Worm (Caenorhabditis elegans): Measurements from ENCODE around the gene srbc-39.

The srbc-39 gene

DNA sequence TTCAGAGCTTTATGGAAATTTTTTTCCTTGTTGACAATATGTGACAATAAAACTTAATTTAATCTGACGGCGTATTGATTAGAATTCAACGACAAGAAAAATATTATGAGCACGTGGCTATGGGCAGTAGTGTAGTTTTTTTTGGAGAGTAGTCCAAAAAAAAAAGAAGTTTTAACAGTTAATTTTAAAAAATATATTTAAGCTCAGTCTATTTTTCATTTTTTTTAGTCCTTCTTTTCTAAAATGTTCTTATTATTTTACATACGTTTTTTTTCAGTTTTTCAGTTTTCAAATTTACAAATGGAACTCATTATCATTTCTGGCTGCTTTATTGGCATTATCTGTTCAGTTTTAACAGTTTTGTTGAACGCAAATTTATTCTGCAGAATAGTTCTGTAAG, at the start of gene srbc-39:
TSS of gene srbc-39 (plus strand) at position 301 of the 400 bp plus-strand sequence.
- TF ChIP-seq dao-5 (tag; optimal IDR thresholded peaks at IDR 0.05): no peak
- TF ChIP-seq W03F9.2 (tag; optimal IDR thresholded peaks at IDR 0.05): no peak
- TF ChIP-seq him-1 (tag; optimal IDR thresholded peaks at IDR 0.05): no peak

DNA sequence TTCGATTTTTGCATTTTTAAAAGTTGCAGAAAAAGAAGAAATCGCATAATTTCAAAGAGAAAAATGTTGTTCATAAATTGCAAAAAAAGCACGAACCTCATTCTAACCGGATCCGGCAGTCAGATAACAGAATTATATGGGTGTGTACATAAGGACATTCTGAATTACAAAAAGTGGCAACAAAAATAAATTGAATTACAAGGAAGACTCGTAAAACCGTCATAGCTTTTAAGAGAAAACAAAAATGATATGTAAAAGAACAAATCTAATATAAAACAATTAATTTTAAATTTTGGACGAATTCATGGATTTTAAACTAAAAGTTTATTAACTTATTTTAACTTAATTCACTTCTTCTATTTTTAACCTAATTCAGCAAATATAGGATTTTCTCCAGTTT, 48.7 kb upstream of the srbc-39 start, which contains the start of gene F31F4.17:
TSS of gene F31F4.17 (minus strand) at position 101 of the 400 bp plus-strand sequence.
- no peak for TF ChIP-seq W03F9.2 (tag; optimal IDR thresholded peaks at IDR 0.05)
- TF ChIP-seq dao-5 (tag; optimal IDR thresholded peaks at IDR 0.05): no peak
- TF ChIP-seq him-1 (tag; optimal IDR thresholded peaks at IDR 0.05): no peak

DNA sequence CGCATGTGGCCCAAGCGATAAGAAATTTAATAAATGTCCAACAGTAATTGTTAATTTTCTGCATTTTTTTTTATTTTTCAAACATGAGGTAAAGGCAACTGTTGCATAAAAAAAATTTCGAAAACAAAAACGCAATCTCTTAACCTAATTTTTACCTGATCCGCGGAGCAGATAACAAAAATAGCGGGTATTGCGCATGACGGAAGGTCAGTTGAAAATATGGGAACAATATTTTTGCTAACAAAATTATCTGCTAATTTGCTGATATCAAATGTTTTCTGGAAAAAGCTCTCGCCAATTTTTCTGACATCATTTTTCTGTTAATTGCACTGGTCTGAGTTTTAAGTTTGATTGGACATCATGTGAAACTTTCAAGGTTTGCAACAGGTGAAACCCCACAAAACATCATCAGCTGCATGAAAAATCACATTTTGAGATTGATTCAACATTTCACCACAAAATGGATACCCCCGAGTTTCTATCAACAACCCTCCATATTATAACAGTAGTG, 44.5 kb upstream of the srbc-39 start, which contains the start of the genes F31F4.11 and srh-266:
TSS of gene F31F4.11 (minus strand) at position 101 of the 511 bp plus-strand sequence.
TSS of gene srh-266 (plus strand) at position 461 of the 511 bp plus-strand sequence.
- TF ChIP-seq him-1 (tag; optimal IDR thresholded peaks at IDR 0.05) (no peak), dao-5 (tag; optimal IDR thresholded peaks at IDR 0.05) (no peak), W03F9.2 (tag; optimal IDR thresholded peaks at IDR 0.05) (no peak)

DNA sequence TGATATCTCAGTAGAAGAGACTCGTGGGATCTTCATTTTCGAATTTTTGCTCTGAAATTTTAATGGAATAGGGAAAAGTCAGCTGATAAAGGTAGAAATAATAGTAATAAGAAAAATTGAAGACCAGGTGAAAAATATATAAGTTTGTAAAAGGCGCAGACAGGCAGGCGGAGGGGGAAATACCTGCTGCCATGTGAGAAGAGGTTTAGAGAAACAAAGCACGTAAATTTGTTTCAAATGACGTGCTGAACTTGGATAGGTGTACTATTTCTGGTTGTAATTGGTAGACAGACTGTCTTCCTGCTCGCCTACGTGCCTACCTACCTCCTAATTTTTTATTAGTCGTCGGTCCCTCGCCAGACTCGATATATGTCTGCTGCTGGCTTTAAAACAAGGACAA, 41.4 kb upstream of the srbc-39 start, which contains the start of gene nhr-180:
TSS of gene nhr-180 (minus strand) at position 52 of the 400 bp plus-strand sequence.
- TF ChIP-seq W03F9.2 (tag; optimal IDR thresholded peaks at IDR 0.05): no peak
- TF ChIP-seq him-1 (tag; optimal IDR thresholded peaks at IDR 0.05): no peak
- TF ChIP-seq dao-5 (tag; optimal IDR thresholded peaks at IDR 0.05): no peak

DNA sequence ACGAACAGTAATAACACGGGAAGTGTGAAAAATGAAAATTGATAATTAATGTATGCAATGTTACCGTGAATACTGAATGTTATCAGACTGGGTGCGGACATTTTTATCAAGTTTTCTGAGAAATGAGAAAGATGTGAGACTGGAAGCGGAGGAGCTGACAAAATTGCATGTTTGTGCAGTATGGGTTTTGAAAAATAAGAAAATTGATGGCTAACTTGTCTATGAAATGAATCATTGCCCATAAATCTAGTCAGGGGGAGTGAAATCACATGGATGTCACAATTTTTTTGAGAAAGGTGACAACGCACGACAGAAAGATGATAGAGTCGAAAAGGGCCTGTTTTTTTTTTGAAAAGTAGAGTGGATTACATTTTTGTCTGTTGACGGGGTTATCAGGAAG, 37.6 kb upstream of the srbc-39 start, which contains the start of gene sru-24:
TSS of gene sru-24 (minus strand) at position 101 of the 400 bp plus-strand sequence.
- TF ChIP-seq W03F9.2 (tag; optimal IDR thresholded peaks at IDR 0.05): no peak
- TF ChIP-seq him-1 (tag; optimal IDR thresholded peaks at IDR 0.05): no peak
- TF ChIP-seq dao-5 (tag; optimal IDR thresholded peaks at IDR 0.05): no peak

DNA sequence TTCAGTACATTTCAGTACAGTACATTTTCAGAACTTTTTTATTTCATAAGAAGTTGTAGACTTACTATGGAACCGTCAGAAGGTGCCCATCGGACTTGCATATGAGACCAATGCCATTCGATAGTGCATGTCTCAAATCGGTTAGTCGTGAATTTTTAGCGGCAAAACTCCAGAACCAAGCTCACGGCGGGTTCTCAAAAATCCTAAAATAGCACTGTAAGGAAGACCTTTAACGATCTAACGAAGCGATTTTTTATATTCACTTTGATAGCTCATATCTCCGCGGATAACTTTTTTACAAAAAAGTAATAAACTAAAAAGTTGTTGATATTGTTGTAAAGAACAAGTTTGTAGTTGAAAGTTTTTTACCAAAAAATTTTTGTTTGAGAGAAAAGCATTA, 34.7 kb upstream of the srbc-39 start, which contains the start of gene sru-25:
TSS of gene sru-25 (minus strand) at position 101 of the 400 bp plus-strand sequence.
- TF ChIP-seq dao-5 (tag; optimal IDR thresholded peaks at IDR 0.05) (no peak), W03F9.2 (tag; optimal IDR thresholded peaks at IDR 0.05) (no peak)

DNA sequence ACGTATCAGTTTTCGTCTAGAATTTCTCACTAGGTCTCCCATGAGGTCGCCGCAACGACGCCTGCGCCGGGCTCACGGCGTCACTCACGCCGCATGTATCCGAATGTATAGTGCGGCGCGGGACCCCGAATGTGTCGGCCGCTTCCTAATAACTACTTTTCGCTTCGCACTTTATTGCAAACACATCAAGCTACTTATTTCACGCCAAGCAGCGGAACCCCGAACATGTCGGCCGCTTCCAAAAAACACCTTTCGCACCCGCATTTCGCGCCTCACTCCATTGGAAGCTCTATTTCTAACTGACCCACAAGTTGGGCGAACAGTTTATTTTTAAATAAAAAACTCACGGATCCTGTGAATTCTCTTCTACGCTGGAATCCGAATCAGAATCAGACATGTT, 32.8 kb upstream of the srbc-39 start:
- TF ChIP-seq dao-5 (tag; optimal IDR thresholded peaks at IDR 0.05): no peak
- TF ChIP-seq W03F9.2 (tag; optimal IDR thresholded peaks at IDR 0.05): no peak
- TF ChIP-seq him-1 (tag; optimal IDR thresholded peaks at IDR 0.05): no peak

DNA sequence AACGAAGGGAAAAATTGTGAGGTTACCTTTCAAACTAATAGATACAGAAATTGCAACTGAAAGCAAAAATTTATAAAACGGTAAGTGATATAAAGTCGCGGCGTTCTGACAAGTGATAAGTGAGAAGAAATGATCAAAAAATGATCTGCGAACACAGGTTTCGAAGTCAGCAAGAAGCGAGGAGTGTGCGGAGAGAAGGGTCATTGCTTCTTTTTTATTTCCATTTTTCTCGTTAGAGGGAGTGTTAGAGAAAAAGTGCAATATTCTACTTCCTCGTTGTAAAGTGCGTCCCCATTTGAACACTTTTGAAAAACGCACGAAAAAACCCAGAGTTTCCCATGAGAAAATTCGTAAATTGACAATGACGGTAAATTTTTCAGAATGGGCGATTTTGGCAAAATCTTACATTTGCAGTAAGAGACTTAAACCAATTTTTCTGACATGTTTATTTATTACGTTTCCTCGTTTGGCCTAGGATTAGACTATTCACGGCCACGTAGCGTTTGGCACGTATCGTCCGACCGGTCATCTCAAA, 32.3 kb upstream of the srbc-39 start, which contains the start of the genes fbxa-72 and srx-21:
TSS of gene fbxa-72 (minus strand) at position 204 of the 535 bp plus-strand sequence.
TSS of gene srx-21 (plus strand) at position 485 of the 535 bp plus-strand sequence.
- TF ChIP-seq W03F9.2 (tag; optimal IDR thresholded peaks at IDR 0.05): peak; percentile 4
- no peak for TF ChIP-seq him-1 (tag; optimal IDR thresholded peaks at IDR 0.05)

DNA sequence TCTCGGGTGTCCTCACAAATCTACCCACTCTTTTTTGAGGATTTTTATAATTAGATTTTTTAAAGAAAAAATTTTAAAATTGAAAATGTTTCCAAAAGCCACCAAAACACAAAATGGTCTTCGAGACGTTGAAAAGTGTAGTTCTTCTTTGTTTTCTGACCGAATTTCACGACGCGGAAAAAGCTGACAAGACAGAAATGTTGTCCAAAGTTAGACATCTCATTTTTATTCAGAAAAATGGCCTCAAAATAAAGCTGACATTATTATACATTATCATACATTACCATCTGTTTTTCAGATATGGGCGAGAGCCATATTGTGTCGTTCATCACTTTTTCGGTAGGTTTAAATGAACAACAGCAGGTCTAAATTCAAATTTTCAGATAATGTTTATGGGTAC, 29.2 kb upstream of the srbc-39 start, which contains the start of gene srx-22:
TSS of gene srx-22 (plus strand) at position 301 of the 400 bp plus-strand sequence.
- TF ChIP-seq W03F9.2 (tag; optimal IDR thresholded peaks at IDR 0.05) (no peak), dao-5 (tag; optimal IDR thresholded peaks at IDR 0.05) (no peak), him-1 (tag; optimal IDR thresholded peaks at IDR 0.05) (no peak)

DNA sequence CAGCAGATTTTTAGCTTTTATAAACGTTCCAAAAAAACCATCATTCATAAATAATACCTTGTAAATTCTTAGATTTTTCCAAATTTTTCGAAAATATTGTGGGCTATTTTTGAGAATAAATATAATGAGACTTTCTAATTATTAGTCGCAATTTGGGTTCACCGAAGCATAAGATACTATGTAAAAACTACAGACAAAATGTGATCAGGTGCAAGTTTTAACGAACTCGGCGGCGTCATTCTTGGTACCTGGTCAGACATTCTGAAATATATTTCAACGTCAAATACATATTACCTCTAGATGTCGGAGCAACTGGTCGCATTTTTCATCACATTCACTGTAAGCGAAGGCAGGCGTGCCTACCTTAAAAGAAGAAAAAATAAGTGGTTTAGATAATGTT, 26.9 kb upstream of the srbc-39 start, which contains the start of gene srx-23:
TSS of gene srx-23 (plus strand) at position 301 of the 400 bp plus-strand sequence.
- TF ChIP-seq him-1 (tag; optimal IDR thresholded peaks at IDR 0.05) (no peak), W03F9.2 (tag; optimal IDR thresholded peaks at IDR 0.05) (no peak), dao-5 (tag; optimal IDR thresholded peaks at IDR 0.05) (no peak)

DNA sequence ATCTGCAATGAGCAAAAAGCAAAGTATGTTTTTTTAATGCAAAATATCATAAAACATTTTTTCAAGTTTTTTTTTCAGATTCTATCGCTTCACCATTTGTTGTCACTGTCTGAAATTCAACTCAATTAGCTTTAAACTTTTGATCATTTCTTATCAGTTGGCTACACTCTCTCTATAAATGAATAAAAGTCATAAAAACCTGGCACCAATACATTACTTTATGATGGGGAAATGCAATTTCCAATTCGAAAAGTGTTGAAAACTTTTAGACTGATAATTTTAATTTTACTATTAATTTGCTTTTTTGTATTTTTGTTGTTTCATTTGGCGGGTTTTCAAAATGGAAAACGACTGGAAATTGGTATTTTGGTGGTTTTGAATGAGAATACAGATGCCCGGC, 25.1 kb upstream of the srbc-39 start, which contains the start of gene F31F4.1:
TSS of gene F31F4.1 (plus strand) at position 203 of the 400 bp plus-strand sequence.
- no peak for TF ChIP-seq dao-5 (tag; optimal IDR thresholded peaks at IDR 0.05)
- TF ChIP-seq him-1 (tag; optimal IDR thresholded peaks at IDR 0.05): no peak
- no peak for TF ChIP-seq W03F9.2 (tag; optimal IDR thresholded peaks at IDR 0.05)

DNA sequence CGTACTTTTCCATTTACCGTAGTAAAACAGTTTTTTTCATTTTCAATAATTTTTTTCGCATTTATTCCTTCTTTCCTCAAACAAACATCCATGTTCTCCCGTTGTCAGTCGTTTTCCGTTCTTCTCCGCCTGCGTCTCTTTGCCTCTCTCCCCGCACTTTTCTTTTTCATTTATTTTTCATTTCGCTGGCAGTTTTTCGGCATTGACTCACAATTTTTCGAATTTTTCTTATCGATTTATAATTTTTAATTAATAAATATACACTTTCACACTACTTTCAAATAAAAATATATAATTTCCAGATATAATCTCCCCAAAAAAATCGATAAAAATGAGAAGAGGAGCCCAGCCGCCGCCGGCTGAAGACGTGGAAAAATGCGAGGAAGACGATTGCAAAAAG, 21.5 kb upstream of the srbc-39 start, which contains the start of gene H25P19.1:
TSS of gene H25P19.1 (plus strand) at position 301 of the 400 bp plus-strand sequence.
- TF ChIP-seq him-1 (tag; optimal IDR thresholded peaks at IDR 0.05): no peak
- TF ChIP-seq W03F9.2 (tag; optimal IDR thresholded peaks at IDR 0.05): no peak
- no peak for TF ChIP-seq dao-5 (tag; optimal IDR thresholded peaks at IDR 0.05)

DNA sequence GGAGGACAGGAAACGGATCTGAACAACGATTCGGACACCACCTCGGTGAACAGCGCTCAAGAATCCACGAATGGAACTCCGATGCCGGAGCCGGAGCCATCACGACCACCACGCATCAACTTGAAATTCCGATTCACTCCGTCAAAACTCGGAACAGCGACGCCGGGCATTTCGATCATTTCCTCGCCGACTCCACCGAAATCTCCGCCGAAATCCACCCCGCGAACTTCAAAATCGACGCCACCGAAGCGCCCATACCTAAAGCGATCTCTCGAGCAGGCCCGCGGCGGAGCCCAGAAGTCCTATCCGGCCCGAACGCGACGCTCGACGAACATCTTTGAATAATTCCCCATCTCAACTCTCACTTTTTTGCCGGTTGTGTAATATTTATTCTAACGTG, 19.4 kb upstream of the srbc-39 start:
- TF ChIP-seq W03F9.2 (tag; optimal IDR thresholded peaks at IDR 0.05) (no peak), him-1 (tag; optimal IDR thresholded peaks at IDR 0.05) (no peak), dao-5 (tag; optimal IDR thresholded peaks at IDR 0.05) (no peak)

All from whole organism, L4/young adult.